Fruit fly (Drosophila melanogaster) S2 (cell line): ENCODE measurements around the gene Cpr100A.

Source experiments
- CG8478 ChIP-seq: fragments of >200 bp; optimal IDR thresholded peaks from 2 replicates; lab custom pipeline; 2018
- CTCF ChIP-seq, 2 experiments: fragments of >200 bp; optimal IDR thresholded peaks; 2 replicates each; lab custom pipeline; 2018

dm6 chr3R:30915235-30915634 is 47.9 kb downstream of the Cpr100A start:
- TF ChIP-seq CG8478 (no peak), CTCF (optimal IDR thresholded peaks at IDR 0.05; lab: Kevin White, UChicago) (no peak)
